Worm (Caenorhabditis elegans): Measurements from ENCODE around the gene C34E7.3.

ce11 chrX:12944661-12945060 lies 14.6 kb downstream of the C34E7.3 start:
- TF ChIP-seq ztf-29 (GFP tag; IDR thresholded peaks at IDR 0.05) (no peak), flt-1 (GFP tag; IDR thresholded peaks at IDR 0.05) (no peak), med-1 (GFP tag; optimal IDR thresholded peaks at IDR 0.05; ENCODE audit: insufficient read depth) (no peak), ref-1 (GFP tag; conservative IDR thresholded peaks at IDR 0.05) (no peak), klf-2 (GFP tag; conservative IDR thresholded peaks at IDR 0.05) (no peak), cog-1 (tag; optimal IDR thresholded peaks at IDR 0.05) (no peak)

Data from whole organism, midembryonic.